Fruit fly (Drosophila melanogaster): ENCODE measurements around the gene CG17361.

CG17361 gene

dm6 chr3L:14004041-14004407 lies 7.0 kb downstream of the CG17361 start (continued):
- TF ChIP-seq Nf-YC (tag; optimal IDR thresholded peaks at IDR 0.05) (peak; percentile 66), org-1 (GFP tag; optimal IDR thresholded peaks at IDR 0.05) (no peak), CG32772 (GFP tag; IDR thresholded peaks at IDR 0.05) (no peak)

- peak; percentile 95 for TF ChIP-seq esg (GFP tag; conservative IDR thresholded peaks at IDR 0.05)
- TF ChIP-seq croc (GFP tag; conservative IDR thresholded peaks at IDR 0.05) = peak; percentile 85
- peak; percentile 77 for TF ChIP-seq CG11695 (GFP tag; IDR thresholded peaks at IDR 0.05)
- peak; percentile 89 for TF ChIP-seq danr (GFP tag; IDR thresholded peaks at IDR 0.05)
- peak; percentile 83 for TF ChIP-seq CkIIα-i1 (GFP tag; IDR thresholded peaks at IDR 0.05)
- TF ChIP-seq sqz (GFP tag; optimal IDR thresholded peaks at IDR 0.05) = no peak
- TF ChIP-seq CG10321 (GFP tag; IDR thresholded peaks at IDR 0.05) = peak; percentile 86
- no peak for TF ChIP-seq Tbp (GFP tag; optimal IDR thresholded peaks at IDR 0.05)
- peak; percentile 85 for TF ChIP-seq psq (GFP tag; optimal IDR thresholded peaks at IDR 0.05)
- peak; percentile 80 for TF ChIP-seq Lim3 (GFP tag; IDR thresholded peaks at IDR 0.05)
- peak; percentile 77 for TF ChIP-seq rib (GFP tag; IDR thresholded peaks at IDR 0.05)
- peak; percentile 94 for TF ChIP-seq Ssrp (tag; optimal IDR thresholded peaks at IDR 0.05)
- peak; percentile 94 for TF ChIP-seq ERR (GFP tag; optimal IDR thresholded peaks at IDR 0.05)
- peak; percentile 95 for TF ChIP-seq Mad (GFP tag; optimal IDR thresholded peaks at IDR 0.05)
- TF ChIP-seq Nf-YC (tag; optimal IDR thresholded peaks at IDR 0.05) = peak; percentile 44
- TF ChIP-seq ttk (GFP tag; IDR thresholded peaks at IDR 0.05) = peak; percentile 92
- peak; percentile 93 for TF ChIP-seq CG10543 (GFP tag; optimal IDR thresholded peaks at IDR 0.05)
- peak; percentile 99 for TF ChIP-seq ken (GFP tag; IDR thresholded peaks at IDR 0.05)
- peak; percentile 87 for TF ChIP-seq lbe (GFP tag; optimal IDR thresholded peaks at IDR 0.05)
- peak; percentile 79 for TF ChIP-seq Gug (GFP tag; IDR thresholded peaks at IDR 0.05)
- peak; percentile 88 for TF ChIP-seq CG15011 (GFP tag; optimal IDR thresholded peaks at IDR 0.05)
- TF ChIP-seq CG18764 (GFP tag; optimal IDR thresholded peaks at IDR 0.05) = peak; percentile 91
- TF ChIP-seq scrt (GFP tag; optimal IDR thresholded peaks at IDR 0.05) = peak; percentile 86
- no peak for TF ChIP-seq dan (GFP tag; IDR thresholded peaks at IDR 0.05)
- peak; percentile 93 for TF ChIP-seq tgo (GFP tag; IDR thresholded peaks at IDR 0.05)
- TF ChIP-seq D19A (tag; optimal IDR thresholded peaks at IDR 0.05) = peak; percentile 90
- TF ChIP-seq bigmax (GFP tag; optimal IDR thresholded peaks at IDR 0.05) = peak; percentile 33
- no peak for TF ChIP-seq D (optimal IDR thresholded peaks at IDR 0.05)
- peak; percentile 94 for TF ChIP-seq D (GFP tag; optimal IDR thresholded peaks at IDR 0.05)
- TF ChIP-seq CG3065 (GFP tag; optimal IDR thresholded peaks at IDR 0.05) = peak; percentile 75
- peak; percentile 99 for TF ChIP-seq Ets65A (GFP tag)
- peak; percentile 92 for TF ChIP-seq CG43689 (GFP tag; IDR thresholded peaks at IDR 0.05)
- no peak for TF ChIP-seq h (optimal IDR thresholded peaks at IDR 0.05)
- TF ChIP-seq oc (tag; optimal IDR thresholded peaks at IDR 0.05) = peak; percentile 97
- peak; percentile 95 for TF ChIP-seq CG2889 (GFP tag; IDR thresholded peaks at IDR 0.05)
- TF ChIP-seq shn (GFP tag; optimal IDR thresholded peaks at IDR 0.05) = peak; percentile 94
- TF ChIP-seq CG9817 (tag; optimal IDR thresholded peaks at IDR 0.05) = peak; percentile 95
- no peak for TF ChIP-seq Doc3 (GFP tag; IDR thresholded peaks at IDR 0.05; ENCODE audit: partially characterized antibody)
- peak; percentile 85 for TF ChIP-seq MBD-R2 (GFP tag; IDR thresholded peaks at IDR 0.05)
- TF ChIP-seq tio (GFP tag; optimal IDR thresholded peaks at IDR 0.05) = no peak
- peak in 1 of 3 experiments; percentile 51 for TF ChIP-seq Stat92E (GFP tag; optimal IDR thresholded peaks at IDR 0.05)
- TF ChIP-seq Doc2 (GFP tag; IDR thresholded peaks at IDR 0.05) = peak; percentile 87
- TF ChIP-seq CG1602 (GFP tag; optimal IDR thresholded peaks at IDR 0.05) = peak; percentile 93
- no peak for TF ChIP-seq CG7745 (tag; optimal IDR thresholded peaks at IDR 0.05)
- peak; percentile 93 for TF ChIP-seq Hr3 (GFP tag; optimal IDR thresholded peaks at IDR 0.05)
- TF ChIP-seq Usf (GFP tag; optimal IDR thresholded peaks at IDR 0.05) = peak; percentile 66
- TF ChIP-seq jumu (GFP tag; optimal IDR thresholded peaks at IDR 0.05) = peak; percentile 94
- peak; percentile 92 for TF ChIP-seq CG10979 (tag; optimal IDR thresholded peaks at IDR 0.05)
- peak; percentile 97 for TF ChIP-seq dpn (GFP tag; optimal IDR thresholded peaks at IDR 0.05)
Observed at dm6 chr3L:14004963-14005458, 8.0 kb downstream of the CG17361 start.
